Fruit fly (Drosophila melanogaster) ovary, adult (tissue): ENCODE results near the gene CG14374.
A peak's percentile ranks its signal among the peaks of the same experiment; 100 is the strongest.

Experiments used
- CG17801 ChIP-seq: fragments of 200-800 bp; optimal IDR thresholded peaks from 2 replicates; lab custom pipeline; 2019; ENCODE audit warnings: missing biosample characterization, mild to moderate bottlenecking, missing genetic modification characterization, moderate library complexity; ENCODE audit not compliant: partially characterized antibody

The CG14374 gene

DNA sequence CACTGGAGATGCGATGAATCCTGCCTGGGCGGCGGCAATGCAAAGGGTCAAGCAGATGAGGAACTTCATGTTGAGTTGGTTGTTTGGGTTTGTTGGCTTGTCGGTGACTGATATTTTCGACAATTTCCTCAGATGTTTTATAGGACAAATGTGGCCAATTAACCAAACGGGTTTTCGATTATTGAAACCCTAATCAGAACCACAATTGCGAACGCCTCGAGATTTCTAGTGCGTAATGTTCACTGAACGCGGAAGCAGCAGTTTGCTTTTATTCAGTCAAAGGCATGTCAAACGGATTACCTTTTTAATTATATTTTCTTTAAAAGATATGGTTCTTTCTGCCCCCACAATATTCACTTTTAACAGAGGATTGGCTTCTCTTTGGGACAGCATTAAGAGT is at the start of gene CG14374:
CG14374 (minus strand) TSS at position 101 of the 400 bp plus-strand sequence.
- TF ChIP-seq CG17801 = no peak

dm6 chr3R:13446489-13446888 is 49.5 kb upstream of the CG14374 start:
- TF ChIP-seq CG17801 = no peak

DNA sequence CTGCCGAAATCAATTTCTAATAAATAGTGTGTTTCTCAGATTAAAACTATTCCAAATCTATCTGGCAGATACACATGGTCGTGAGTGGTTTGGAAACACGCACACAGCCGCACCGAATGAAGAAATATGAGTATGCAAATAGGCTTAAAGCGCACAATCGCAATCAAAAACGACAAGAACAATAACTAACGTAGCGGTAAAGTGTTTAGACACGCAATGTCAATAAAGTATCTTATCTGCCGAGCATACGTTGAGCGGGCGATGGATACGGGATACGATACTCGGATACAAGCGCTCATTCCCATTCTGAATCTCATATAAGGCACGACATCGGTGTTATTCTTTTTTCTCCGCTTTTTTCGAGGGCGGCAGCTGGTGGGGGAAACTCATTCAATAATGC is 49.1 kb upstream of the CG14374 start:
- TF ChIP-seq CG17801 = no peak

DNA sequence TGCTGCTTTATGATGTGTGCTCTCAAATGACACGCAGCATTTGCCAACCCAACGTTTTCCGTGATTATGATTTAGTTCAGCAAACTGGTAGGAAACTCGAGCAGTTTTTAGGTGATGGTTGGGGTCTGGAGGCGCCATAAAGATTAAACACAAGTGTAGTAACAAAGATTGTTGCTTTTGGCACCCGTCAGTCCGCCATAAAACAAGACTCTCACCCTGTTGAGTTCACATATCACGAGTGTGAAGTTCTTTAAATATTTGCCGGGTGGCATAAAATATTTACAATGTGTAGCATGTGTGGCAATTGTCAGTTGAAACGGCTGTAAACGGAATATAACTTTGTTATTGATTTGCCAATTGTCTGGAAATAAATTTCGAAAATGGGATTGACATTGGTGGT is 44.8 kb upstream of the CG14374 start:
- TF ChIP-seq CG17801 = no peak

dm6 chr3R:13435836-13436235 is 38.9 kb upstream of the CG14374 start:
- no peak for TF ChIP-seq CG17801

- no peak for TF ChIP-seq CG17801
Measured at dm6 chr3R:13434325-13435168, 37.6 kb upstream of the CG14374 start, which contains the start of gene yrt. TSS of gene yrt (minus strand) at chr3R:13434984.

- peak; percentile 95 for TF ChIP-seq CG17801
Measured at dm6 chr3R:13433623-13434022, 36.7 kb upstream of the CG14374 start.

DNA sequence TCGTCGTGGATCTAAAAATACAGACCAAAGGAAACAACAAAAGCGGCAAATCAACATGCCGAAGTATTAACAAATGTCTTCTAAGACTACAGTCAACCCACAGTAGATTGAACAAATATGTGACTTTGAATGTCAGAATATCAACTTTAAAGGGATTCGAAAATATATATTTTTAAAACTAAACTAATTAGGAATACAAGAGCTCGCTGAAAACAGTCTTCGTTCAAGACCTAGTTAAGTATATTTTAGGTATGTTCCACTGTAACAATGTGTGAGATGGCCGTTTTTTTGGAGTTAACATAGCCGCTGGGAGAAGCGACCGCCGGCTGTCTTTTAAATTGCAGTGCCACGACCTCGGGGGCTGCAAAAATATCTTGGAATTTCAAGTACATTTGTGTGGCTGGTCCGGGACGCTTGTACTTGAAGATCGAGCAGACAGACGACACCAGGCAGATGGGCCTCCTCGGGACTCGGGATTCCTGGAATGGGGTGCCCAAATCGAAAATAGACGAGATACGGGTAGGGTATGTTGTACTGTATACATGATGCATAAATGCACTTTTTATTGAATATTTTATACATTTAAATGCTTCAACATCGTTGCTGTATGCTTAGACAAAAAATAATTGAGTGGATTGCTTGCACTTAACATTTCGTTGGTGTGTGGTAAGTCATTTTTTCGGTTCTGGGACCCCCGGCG is 31.6 kb upstream of the CG14374 start:
- TF ChIP-seq CG17801 = no peak

dm6 chr3R:13425470-13426033 is 28.6 kb upstream of the CG14374 start, which contains the start of gene Act87E:
TSS of gene Act87E (plus strand) at chr3R:13425983.
- TF ChIP-seq CG17801 = no peak

dm6 chr3R:13422178-13422577 is 25.2 kb upstream of the CG14374 start:
- no peak for TF ChIP-seq CG17801

dm6 chr3R:13419979-13420378 is 23.0 kb upstream of the CG14374 start, which contains the start of gene Ir87a:
TSS of gene Ir87a (plus strand) at chr3R:13420279.
- no peak for TF ChIP-seq CG17801

DNA sequence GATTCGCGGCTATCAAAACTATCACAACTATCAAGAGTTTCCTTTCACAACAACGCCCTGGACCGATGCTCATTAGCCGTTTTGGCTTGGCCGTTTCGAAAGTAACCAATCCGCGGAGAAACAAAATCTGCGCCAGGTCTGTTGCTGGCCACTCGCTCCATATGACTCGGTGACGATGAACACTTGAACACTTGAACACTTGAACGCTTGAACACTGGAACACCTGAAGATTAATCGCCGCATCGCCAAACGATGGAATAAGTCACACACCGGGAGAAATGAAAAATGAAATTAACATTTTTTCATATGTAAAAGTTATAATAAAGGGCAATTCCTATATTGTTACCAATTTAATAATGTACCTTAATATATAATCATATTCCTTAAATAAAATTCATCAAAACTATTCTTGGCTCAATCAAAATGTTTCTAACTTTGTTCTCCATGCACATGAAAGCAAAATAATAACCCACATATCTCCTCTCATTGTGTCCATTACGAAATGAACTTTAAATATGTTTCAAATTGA is 20.2 kb upstream of the CG14374 start:
- TF ChIP-seq CG17801 = no peak

DNA sequence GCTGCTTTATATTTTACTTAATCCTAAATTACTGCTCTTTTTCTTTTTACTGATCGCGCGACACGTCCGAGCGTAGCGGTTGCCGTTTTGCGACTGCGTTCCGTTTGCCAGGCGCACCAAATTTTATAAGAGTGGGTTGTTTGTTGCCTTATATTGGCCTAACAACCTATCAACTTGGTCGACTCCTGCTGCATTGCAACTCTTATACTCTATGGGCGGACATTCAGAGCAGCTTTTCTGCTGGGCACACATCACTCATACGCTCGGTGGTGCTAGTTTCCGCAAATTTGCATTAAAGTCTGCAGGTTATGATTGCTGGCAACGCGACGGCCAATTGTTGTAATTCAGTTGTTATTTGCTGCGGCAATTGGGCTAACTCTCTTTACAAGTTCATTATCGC is 18.2 kb upstream of the CG14374 start, which contains the start of gene yellow-e:
yellow-e (minus strand) TSS at position 101 of the 400 bp plus-strand sequence.
- TF ChIP-seq CG17801 = no peak

- no peak for TF ChIP-seq CG17801
Measured at dm6 chr3R:13412704-13413103, 15.8 kb upstream of the CG14374 start.

DNA sequence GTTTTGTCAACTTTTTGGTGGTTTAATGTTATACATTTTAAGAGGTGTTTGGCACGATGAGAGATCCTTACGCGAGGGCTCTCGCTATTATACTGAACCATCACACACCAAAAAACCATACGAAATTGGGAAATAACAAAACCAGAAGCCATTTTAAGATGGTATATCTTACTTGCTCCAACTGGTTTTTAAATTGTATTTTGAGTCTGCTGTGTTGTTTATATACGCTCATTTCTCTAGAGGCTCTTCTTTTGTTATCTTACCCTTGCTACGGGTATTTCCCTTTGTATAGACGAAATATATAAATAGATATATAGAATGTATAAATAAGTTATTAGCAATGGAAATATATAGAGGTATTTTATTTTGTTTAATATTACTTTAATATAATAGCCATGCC is 10.0 kb upstream of the CG14374 start, which contains the start of gene yellow-e2:
yellow-e2 (minus strand) TSS at position 101 of the 400 bp plus-strand sequence.
- no peak for TF ChIP-seq CG17801

DNA sequence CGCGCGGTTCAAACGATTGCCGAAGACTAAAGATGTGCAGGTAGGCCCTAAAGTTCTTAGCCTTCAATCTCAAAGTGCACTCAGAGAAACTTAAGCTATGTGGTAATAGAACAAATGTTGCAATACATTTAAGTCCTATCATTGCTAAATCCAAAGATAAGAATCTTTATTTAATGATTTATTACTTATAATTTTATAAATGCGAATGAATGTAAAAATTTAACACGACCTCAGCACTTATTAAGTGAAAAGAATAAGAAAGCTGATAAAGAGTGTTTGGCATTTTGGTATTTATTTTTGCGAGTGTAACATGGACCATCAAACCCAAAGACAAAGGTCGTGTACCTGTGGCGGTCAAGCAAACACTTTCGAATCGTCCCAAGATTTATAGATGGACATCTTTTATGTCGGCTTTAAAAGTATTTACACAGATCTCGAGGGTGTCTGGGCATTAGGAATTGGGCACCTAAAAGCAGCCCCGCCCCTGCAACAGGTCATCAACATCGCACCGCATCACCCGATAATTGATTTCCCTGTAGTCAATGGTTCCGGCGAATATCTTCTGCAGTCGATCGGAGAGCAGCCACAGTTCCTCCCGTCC is 8.0 kb upstream of the CG14374 start, which contains the start of gene yellow-e3:
yellow-e3 (minus strand) TSS at position 30 of the 601 bp plus-strand sequence.
- no peak for TF ChIP-seq CG17801
